Fruit fly (Drosophila melanogaster) whole organism, larva: ENCODE data around the gene CG32115.
A peak's percentile ranks its signal among the peaks of the same experiment; 100 is the strongest.

Source experiments
- noc ChIP-seq: fragments of 200-800 bp; sonication (Bioruptor generic); optimal IDR thresholded peaks from 3 replicates; lab custom pipeline; 2019; ENCODE audit warnings: missing biosample characterization, mild to moderate bottlenecking, missing genetic modification characterization, moderate library complexity

CG32115 gene

DNA sequence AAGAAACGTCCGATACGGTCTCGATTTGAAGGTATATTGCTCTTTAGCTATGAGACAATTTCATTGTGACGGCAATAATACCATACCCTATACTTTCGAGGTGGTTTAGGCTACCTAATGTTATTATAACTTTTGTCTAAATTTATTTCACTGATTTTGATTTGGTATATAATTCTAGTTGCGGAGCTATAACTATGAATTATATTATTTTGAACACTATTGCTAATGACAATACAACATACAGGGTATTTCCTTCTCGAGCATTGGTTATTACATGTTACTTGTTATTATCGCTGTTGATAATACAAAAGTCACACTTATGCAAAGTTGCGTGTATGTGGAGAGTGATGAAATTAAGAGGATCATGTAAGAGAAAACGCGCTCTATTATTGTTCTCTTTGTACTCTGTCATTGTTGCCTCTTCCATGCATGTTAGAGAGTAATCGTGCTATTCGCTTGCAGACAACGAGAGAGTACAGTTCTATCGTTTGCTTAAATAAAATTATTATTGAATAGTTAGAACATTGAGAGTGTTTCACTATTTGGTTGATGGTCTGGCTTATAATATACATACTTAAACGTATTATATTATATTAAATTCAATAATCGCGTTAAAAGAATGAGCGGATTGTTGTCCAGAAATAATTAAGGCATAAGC, at the start of gene CG32115:
CG32115 (minus strand) TSS at position 38 of the 658 bp plus-strand sequence.
- TF ChIP-seq noc (tag; lab: Kevin White, UChicago): peak; percentile 99

DNA sequence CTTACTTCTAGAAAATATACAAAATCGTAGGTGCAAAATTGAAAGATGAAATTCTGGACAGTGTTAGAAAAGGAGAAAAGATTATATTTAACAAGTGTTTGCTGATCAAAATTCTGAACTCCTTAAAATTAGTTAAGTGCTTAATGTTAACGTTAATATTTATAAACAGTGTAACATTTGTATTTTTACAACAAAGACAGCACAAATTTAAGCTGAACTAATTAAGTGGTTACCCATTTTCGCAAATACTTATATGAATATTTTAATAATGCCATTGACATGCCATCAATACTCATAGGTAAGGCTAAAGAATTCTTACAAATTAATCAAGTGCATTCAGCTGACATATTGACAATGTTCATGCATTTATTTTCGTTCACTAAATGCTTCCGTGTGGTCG, 41.1 kb upstream of the CG32115 start, which contains the start of gene CG10752:
CG10752 (minus strand) TSS at position 101 of the 400 bp plus-strand sequence.
- no peak for TF ChIP-seq noc (tag; lab: Kevin White, UChicago)

DNA sequence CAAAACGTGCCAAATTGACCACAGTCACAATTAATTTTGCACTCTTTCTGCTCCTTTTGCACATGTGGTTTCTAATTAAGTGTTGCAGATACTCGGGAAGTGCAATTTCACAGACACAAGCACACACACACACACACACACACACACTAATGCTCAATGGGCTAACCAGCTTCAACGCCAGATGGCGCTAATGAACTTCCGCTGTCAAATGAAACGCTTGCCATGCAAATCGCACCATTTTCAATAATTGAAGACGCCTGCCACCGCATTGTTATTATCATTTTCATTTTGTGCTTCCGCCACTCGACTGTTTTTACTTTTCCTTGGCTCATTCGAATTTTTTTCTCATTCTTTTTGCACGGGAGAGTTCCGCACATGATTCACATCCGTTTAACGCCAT, 35.9 kb upstream of the CG32115 start:
- no peak for TF ChIP-seq noc (tag; lab: Kevin White, UChicago)

DNA sequence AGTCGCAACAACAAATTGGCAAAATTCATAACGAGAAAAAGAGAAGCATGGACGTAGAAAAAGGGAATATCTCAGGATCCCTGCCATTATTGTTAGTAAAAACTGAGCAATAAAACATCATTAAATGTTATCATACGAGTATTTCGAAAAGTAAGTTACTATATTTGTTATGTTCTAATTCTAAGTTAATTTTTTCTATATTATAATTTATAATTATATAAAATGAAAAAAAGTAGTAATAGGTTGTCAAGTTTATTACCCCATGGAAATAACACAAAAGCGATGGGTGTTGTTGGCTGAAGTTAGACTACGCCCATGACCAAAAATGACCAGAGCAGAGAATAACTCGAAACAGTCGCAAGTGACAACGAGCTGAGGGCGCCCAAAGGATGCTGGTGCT, 2.0 kb upstream of the CG32115 start:
- no peak for TF ChIP-seq noc (tag; lab: Kevin White, UChicago)

DNA sequence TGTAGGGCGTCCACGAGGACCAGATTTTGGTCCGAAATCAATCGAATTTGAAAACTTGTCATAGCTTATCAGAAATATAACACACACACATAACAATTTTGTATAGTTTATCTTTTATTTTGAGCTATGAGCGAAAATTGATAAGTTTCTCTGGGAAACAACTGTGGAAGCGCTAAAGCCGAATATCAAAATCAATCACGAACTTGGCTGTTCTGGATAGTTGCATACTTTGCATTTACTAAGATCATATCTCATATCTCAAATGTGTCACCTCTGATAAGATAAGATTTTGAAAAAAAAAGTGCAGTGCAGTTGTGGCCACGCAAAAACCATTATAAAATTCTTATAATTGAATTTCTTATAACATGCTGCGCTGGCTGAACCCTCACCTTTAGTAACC, 9.8 kb downstream of the CG32115 start, which contains the start of gene CG32117:
CG32117 (minus strand) TSS at position 101 of the 400 bp plus-strand sequence.
- TF ChIP-seq noc (tag; lab: Kevin White, UChicago): no peak

DNA sequence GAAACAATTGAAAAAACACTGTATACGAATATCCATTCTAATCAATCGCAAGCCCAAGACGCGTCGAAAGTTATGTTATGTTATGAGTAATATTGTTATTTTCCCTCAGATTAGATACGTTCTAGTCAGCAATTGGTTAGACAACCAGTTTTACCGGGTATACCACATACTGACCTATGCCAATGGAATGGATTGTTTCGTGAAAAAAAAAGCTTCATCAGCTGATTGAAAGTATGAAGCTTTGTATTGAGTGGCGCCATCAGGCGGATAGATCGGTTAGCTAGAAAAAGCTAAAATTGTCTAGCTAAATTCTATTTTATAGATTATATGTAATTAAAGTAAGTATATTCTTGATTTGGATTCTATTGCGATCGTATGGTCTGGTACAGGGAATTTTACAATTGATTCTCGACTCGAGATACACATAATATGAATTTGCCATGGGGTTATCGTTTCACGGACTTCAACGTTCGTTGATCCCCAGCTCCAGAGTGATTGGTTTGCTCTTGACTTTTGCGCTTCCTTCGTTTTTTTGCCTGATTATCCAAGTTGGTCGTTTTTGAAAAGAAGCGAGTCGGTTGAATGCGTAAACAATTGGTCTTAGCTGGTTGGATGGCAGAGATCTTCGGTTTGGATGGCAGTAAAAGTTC, 10.7 kb downstream of the CG32115 start, which contains the start of gene CG12520:
CG12520 (minus strand) TSS at position 159 of the 650 bp plus-strand sequence.
- no peak for TF ChIP-seq noc (tag; lab: Kevin White, UChicago)

DNA sequence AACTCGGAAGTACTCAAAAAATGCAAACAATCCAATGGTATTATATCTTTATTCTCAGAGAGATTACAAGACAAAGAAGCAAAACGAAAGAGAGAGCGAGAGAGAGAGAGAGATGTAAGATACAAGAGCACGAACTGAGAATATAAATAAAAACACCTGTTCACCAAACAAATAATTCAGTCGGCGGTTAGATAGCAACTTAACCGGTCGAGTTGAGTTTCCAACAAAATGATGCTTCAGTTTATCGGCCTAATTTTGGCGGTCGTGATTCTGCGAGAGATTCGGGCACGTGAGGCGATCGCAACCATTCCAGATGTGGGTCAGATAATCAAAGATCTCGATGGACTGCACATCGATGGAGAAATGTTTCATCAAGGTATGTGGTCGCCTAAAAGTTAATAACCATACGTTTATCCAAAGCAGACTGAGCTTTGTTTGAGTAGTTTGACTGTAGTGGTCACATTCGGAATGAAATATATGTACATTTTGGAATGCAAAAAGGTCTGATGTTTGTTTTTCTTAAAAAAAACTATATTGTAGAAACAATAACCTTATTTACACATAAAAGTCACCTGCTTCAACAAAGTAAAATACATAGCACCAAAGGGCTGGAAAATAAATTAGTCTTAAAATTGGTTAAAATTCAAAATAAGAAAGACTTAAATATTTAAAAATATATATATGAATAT, 20.8 kb downstream of the CG32115 start, which contains the start of gene CG14118:
CG14118 (plus strand) TSS at position 174 of the 689 bp plus-strand sequence.
- no peak for TF ChIP-seq noc (tag; lab: Kevin White, UChicago)

DNA sequence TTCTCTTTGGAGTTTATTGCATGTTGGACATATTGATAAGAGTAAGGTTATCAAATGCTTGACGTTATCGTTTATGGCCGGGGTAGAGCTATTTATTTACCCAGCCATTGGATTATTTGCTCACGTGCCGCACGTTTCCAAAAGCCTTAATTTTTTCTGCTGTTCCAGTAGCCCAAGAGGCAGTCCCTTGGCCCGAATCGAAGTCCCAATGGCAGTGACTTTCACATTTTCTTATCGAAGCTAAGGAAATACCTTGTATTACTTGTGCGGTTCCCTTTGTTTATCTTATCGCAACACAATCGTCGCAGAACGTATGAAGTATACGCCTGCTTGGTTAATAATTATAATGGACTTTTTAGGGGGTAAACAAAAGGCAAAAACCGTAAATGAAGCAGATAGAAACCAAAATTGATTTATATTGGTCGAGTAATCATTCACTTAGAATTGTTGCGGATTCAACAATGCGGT, 24.1 kb downstream of the CG32115 start, which contains the start of gene CG43894:
CG43894 (plus strand) TSS at position 418 of the 468 bp plus-strand sequence.
- TF ChIP-seq noc (tag; lab: Kevin White, UChicago): peak; percentile 73

DNA sequence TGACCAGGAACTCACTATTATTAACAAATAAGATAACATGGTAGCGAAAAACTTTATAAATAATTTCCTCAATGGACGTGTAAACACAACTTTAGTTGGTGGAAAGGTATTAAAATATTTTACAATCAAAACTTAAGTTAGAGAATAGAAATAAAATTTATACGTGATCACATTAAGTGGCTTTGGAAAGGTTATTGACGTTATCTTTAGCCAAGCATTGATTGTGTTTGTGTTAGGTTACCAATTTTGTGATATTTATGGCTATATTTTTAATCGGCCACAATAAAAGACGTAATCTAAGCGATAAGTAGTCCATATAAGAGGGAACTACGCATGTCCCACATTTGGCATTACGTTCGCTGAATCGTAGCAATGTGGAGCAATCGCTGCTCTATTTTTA, 28.8 kb downstream of the CG32115 start, which contains the start of gene CG14120:
CG14120 (plus strand) TSS at position 360 of the 400 bp plus-strand sequence.
- peak; percentile 92 for TF ChIP-seq noc (tag; lab: Kevin White, UChicago)

DNA sequence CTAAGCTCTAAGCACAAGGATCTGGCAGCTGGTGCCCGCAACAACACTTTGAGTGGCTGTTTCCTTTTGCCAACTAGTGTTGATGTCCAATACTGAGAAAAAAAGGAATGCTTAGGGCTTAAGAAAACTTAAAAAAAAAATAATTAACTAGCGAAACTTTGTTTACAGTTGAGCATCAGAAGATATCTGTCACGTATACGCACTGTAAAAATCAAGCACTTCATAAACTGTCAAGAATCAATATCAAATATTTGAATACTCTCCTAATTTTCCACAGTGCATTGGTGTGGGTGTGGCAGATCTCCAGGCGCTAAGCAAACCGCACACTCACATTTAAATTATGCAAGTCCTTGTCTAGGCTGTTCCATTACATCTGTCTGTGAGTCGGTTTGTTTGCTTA, 39.2 kb downstream of the CG32115 start:
- no peak for TF ChIP-seq noc (tag; lab: Kevin White, UChicago)

DNA sequence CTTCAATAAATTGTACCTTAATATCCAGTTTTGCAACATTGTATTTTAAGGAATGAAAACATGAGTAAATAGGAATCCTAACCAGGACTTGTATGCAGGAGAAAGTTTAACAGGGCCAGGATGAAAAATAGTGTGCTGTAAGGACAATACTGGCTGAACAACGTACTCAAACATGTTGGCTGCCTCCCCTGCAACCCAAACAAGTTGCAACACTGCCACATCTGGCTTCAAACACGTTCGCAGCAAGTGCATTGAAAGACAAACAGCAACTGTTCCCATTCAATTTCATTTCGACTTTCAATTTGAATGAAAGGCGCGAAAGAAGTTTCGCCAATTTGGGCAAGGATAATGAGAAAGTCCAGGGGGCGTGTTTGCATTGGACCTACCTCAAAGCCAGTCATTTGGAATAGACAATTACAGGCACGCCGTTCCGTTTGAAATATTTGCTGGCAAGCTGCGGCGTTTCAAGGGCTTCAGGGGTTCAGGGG, 45.4 kb downstream of the CG32115 start:
- no peak for TF ChIP-seq noc (tag; lab: Kevin White, UChicago)

DNA sequence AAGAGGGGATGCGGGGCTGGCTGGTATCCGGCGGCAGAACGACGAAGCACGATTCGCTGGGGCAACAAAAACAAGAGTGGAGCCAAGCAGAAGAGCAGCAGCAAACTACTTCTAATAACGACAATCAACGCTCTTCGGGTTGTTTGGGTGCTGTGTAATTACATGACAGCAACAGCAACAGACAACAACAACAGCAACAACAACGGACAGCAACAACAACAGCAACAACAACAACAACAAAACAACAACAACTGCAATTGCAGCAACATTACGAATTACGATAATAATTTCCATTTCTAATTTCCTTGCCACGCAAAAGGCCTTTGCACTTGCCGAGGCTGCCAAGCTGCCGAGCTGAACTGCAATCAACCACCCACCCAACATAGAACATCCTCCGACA, 49.0 kb downstream of the CG32115 start:
- TF ChIP-seq noc (tag; lab: Kevin White, UChicago): no peak

DNA sequence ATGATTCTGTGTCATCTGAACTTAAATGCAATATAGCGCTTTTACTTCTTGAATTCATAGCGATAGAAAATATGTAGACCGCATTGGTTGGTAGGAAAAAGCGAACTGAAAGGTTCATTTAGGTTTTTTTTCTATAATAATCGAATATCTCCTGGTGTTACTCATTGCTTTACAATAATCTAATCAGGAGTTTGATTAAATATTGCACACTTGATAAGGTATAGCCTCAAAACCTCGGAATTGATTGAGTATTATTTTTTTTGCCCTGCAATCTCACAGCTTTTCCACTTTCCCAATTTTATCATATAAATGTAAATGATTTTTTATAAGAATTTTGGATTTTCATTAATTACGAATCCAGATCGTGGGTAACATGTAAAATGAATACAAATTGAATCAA, 50.6 kb downstream of the CG32115 start, which contains the start of gene CG10943:
CG10943 (minus strand) TSS at position 101 of the 400 bp plus-strand sequence.
- no peak for TF ChIP-seq noc (tag; lab: Kevin White, UChicago)
